Worm (Caenorhabditis elegans): ENCODE data around the gene madd-3.
A peak's percentile ranks its signal among the peaks of the same experiment; 100 is the strongest.

Gene madd-3

ce11 chrX:14327398-14327797 is 30.9 kb upstream of the madd-3 start, which contains the start of gene C11H1.7:
Gene C11H1.7 (plus strand): TSS chrX:14327409.
- no peak for TF ChIP-seq tbx-11 (GFP tag; IDR thresholded peaks at IDR 0.05)
- TF ChIP-seq ets-7 (tag; optimal IDR thresholded peaks at IDR 0.05): no peak
- TF ChIP-seq hmbx-1 (tag; optimal IDR thresholded peaks at IDR 0.05): no peak
- TF ChIP-seq tbx-37 (GFP tag; conservative IDR thresholded peaks at IDR 0.05): no peak
- no peak for TF ChIP-seq scrt-1 (GFP tag; IDR thresholded peaks at IDR 0.05)
- no peak for TF ChIP-seq pes-1 (GFP tag; IDR thresholded peaks at IDR 0.05)
- no peak for TF ChIP-seq hmg-4 (GFP tag; optimal IDR thresholded peaks at IDR 0.05)
- no peak for TF ChIP-seq aly-1 (tag; optimal IDR thresholded peaks at IDR 0.05)
- TF ChIP-seq tra-4 (tag; optimal IDR thresholded peaks at IDR 0.05): no peak
- TF ChIP-seq flt-1 (GFP tag; IDR thresholded peaks at IDR 0.05): no peak
- no peak for TF ChIP-seq ceh-13 (GFP tag; optimal IDR thresholded peaks at IDR 0.05)
- no peak for TF ChIP-seq sea-1 (GFP tag; conservative IDR thresholded peaks at IDR 0.05)
- no peak for TF ChIP-seq ceh-36 (tag; optimal IDR thresholded peaks at IDR 0.05)
- no peak for TF ChIP-seq F13C5.2 (tag; optimal IDR thresholded peaks at IDR 0.05)
- no peak for TF ChIP-seq hnd-1 (tag; optimal IDR thresholded peaks at IDR 0.05)
- TF ChIP-seq B0310.2 (tag; optimal IDR thresholded peaks at IDR 0.05): no peak
- no peak for TF ChIP-seq ama-1 (optimal IDR thresholded peaks at IDR 0.05)

- TF ChIP-seq hmg-4 (GFP tag; optimal IDR thresholded peaks at IDR 0.05) (no peak), F13C5.2 (tag; optimal IDR thresholded peaks at IDR 0.05) (no peak), tbx-37 (GFP tag; conservative IDR thresholded peaks at IDR 0.05) (no peak), sea-1 (GFP tag; conservative IDR thresholded peaks at IDR 0.05) (no peak), tbx-11 (GFP tag; IDR thresholded peaks at IDR 0.05) (no peak), scrt-1 (GFP tag; IDR thresholded peaks at IDR 0.05) (no peak), ets-7 (tag; optimal IDR thresholded peaks at IDR 0.05) (no peak), hmbx-1 (tag; optimal IDR thresholded peaks at IDR 0.05) (no peak), B0310.2 (tag; optimal IDR thresholded peaks at IDR 0.05) (no peak), flt-1 (GFP tag; IDR thresholded peaks at IDR 0.05) (no peak), ama-1 (optimal IDR thresholded peaks at IDR 0.05) (no peak), tra-4 (tag; optimal IDR thresholded peaks at IDR 0.05) (no peak), ceh-36 (tag; optimal IDR thresholded peaks at IDR 0.05) (no peak), pes-1 (GFP tag; IDR thresholded peaks at IDR 0.05) (no peak), hnd-1 (tag; optimal IDR thresholded peaks at IDR 0.05) (no peak), ceh-13 (GFP tag; optimal IDR thresholded peaks at IDR 0.05) (no peak), aly-1 (tag; optimal IDR thresholded peaks at IDR 0.05) (no peak)
These were observed 30.1 kb upstream of the madd-3 start for ce11 chrX:14326578-14326977.

- TF ChIP-seq aly-1 (tag; optimal IDR thresholded peaks at IDR 0.05) (no peak), ama-1 (optimal IDR thresholded peaks at IDR 0.05) (no peak), pes-1 (GFP tag; IDR thresholded peaks at IDR 0.05) (no peak), ceh-13 (GFP tag; optimal IDR thresholded peaks at IDR 0.05) (no peak), ceh-36 (tag; optimal IDR thresholded peaks at IDR 0.05) (no peak), flt-1 (GFP tag; IDR thresholded peaks at IDR 0.05) (no peak), sea-1 (GFP tag; conservative IDR thresholded peaks at IDR 0.05) (no peak), tra-4 (tag; optimal IDR thresholded peaks at IDR 0.05) (no peak), scrt-1 (GFP tag; IDR thresholded peaks at IDR 0.05) (no peak)
These were observed 27.8 kb upstream of the madd-3 start for ce11 chrX:14324289-14324688.

ce11 chrX:14322793-14323192 is 26.3 kb upstream of the madd-3 start:
- TF ChIP-seq F13C5.2 (tag; optimal IDR thresholded peaks at IDR 0.05): no peak

ce11 chrX:14320298-14320697 is 23.8 kb upstream of the madd-3 start, which contains the start of gene C11H1.9:
Gene C11H1.9 (minus strand): TSS chrX:14320398.
- TF ChIP-seq hmg-4 (GFP tag; optimal IDR thresholded peaks at IDR 0.05): no peak
- no peak for TF ChIP-seq scrt-1 (GFP tag; IDR thresholded peaks at IDR 0.05)
- no peak for TF ChIP-seq ceh-13 (GFP tag; optimal IDR thresholded peaks at IDR 0.05)
- TF ChIP-seq sea-1 (GFP tag; conservative IDR thresholded peaks at IDR 0.05): no peak
- no peak for TF ChIP-seq B0310.2 (tag; optimal IDR thresholded peaks at IDR 0.05)
- no peak for TF ChIP-seq ama-1 (optimal IDR thresholded peaks at IDR 0.05)
- TF ChIP-seq tbx-11 (GFP tag; IDR thresholded peaks at IDR 0.05): no peak
- TF ChIP-seq tra-4 (tag; optimal IDR thresholded peaks at IDR 0.05): no peak

- TF ChIP-seq sea-1 (GFP tag; conservative IDR thresholded peaks at IDR 0.05) (no peak), ceh-36 (tag; optimal IDR thresholded peaks at IDR 0.05) (no peak), aly-1 (tag; optimal IDR thresholded peaks at IDR 0.05) (no peak), hmbx-1 (tag; optimal IDR thresholded peaks at IDR 0.05) (no peak), F13C5.2 (tag; optimal IDR thresholded peaks at IDR 0.05) (no peak), tra-4 (tag; optimal IDR thresholded peaks at IDR 0.05) (no peak), ets-7 (tag; optimal IDR thresholded peaks at IDR 0.05) (no peak), ceh-13 (GFP tag; optimal IDR thresholded peaks at IDR 0.05) (no peak), B0310.2 (tag; optimal IDR thresholded peaks at IDR 0.05) (no peak)
These were observed 19.7 kb upstream of the madd-3 start for ce11 chrX:14316132-14316531.

- TF ChIP-seq ama-1 (optimal IDR thresholded peaks at IDR 0.05) (no peak), sea-1 (GFP tag; conservative IDR thresholded peaks at IDR 0.05) (no peak), F13C5.2 (tag; optimal IDR thresholded peaks at IDR 0.05) (no peak), hnd-1 (tag; optimal IDR thresholded peaks at IDR 0.05) (no peak), B0310.2 (tag; optimal IDR thresholded peaks at IDR 0.05) (no peak), ceh-36 (tag; optimal IDR thresholded peaks at IDR 0.05) (no peak), aly-1 (tag; optimal IDR thresholded peaks at IDR 0.05) (no peak)
These were observed 17.2 kb upstream of the madd-3 start, which contains the start of gene prx-1 for ce11 chrX:14313627-14314026. Gene prx-1 (plus strand): TSS chrX:14313927.

- TF ChIP-seq B0310.2 (tag; optimal IDR thresholded peaks at IDR 0.05) (peak; percentile 54), tbx-11 (GFP tag; IDR thresholded peaks at IDR 0.05) (no peak), flt-1 (GFP tag; IDR thresholded peaks at IDR 0.05) (peak; percentile 59; the same call in 1 of the 2 replicates), tbx-37 (GFP tag; conservative IDR thresholded peaks at IDR 0.05) (0 out of 2 replicates have a peak, but pooled peaks have one; percentile 18), ama-1 (optimal IDR thresholded peaks at IDR 0.05) (no peak), tra-4 (tag; optimal IDR thresholded peaks at IDR 0.05) (no peak), hmg-4 (GFP tag; optimal IDR thresholded peaks at IDR 0.05) (peak; percentile 88), scrt-1 (GFP tag; IDR thresholded peaks at IDR 0.05) (0 out of 2 replicates have a peak, but pooled peaks have one; percentile 28), pes-1 (GFP tag; IDR thresholded peaks at IDR 0.05) (no peak), sea-1 (GFP tag; conservative IDR thresholded peaks at IDR 0.05) (no peak), ceh-13 (GFP tag; optimal IDR thresholded peaks at IDR 0.05) (peak; percentile 4), F13C5.2 (tag; optimal IDR thresholded peaks at IDR 0.05) (peak; percentile 76), aly-1 (tag; optimal IDR thresholded peaks at IDR 0.05) (no peak)
These were observed 16.0 kb upstream of the madd-3 start for ce11 chrX:14312416-14312815.

All from whole organism, early embryonic.